Fruit fly (Drosophila melanogaster): Measurements from ENCODE around the gene Sry-beta.

Sry-beta gene

DNA sequence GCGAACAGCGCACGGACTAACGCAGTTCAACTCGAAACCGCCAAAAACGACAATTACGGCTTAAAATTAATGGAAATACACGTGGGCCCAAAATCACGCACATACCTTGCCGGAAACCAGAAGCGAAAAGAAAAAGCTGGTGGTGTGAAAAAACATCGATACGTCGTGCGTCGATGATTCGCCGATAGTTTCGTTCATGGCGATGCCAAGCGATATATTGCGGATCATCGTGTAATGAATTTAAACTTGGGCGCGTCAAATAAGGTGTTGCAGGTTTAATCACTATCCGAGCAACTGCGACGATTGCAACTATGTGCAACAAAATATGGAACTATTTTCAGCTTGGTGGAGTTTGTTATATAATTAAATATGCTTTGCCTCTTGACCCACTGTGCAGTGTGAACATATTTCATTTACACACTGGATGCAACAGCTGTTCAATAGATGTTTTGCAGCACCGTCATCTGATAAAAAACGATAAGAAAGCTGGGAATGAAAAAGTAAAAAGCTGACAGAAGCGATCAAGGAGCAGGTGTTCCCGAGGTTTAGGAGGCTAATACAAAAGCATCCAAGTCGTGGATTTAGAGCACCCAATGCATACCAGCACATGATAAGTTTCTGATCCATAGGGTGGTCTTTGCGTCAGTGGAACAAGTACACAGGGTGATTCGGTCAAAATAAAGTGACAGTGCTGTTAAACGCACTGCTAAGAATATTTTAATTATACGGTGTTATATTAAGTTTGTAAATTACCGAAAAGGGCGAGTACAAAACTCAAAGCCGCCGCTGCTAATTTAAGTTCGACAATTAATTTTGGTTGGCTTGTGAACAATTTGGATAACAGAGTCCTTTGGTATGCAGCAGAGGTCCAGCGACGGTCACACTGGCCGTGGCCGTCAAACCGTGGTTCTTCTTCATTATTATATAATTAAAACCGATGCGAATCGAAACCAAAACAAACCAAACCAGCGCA is 6.8 kb downstream of the Sry-beta start, which contains the start of the genes RpL32 and CG7943 (continued):
- peak; percentile 80 for TF ChIP-seq pfk (GFP tag; optimal IDR thresholded peaks at IDR 0.05)
- peak; percentile 96 for TF ChIP-seq CG1603 (tag; optimal IDR thresholded peaks at IDR 0.05)
- peak; percentile 94 for TF ChIP-seq vfl (GFP tag; optimal IDR thresholded peaks at IDR 0.05)
- peak; percentile 83 for TF ChIP-seq ATbp (GFP tag; optimal IDR thresholded peaks at IDR 0.05)
- peak; percentile 81 for TF ChIP-seq dati (GFP tag; IDR thresholded peaks at IDR 0.05)
- peak; percentile 52 for TF ChIP-seq exex (tag; optimal IDR thresholded peaks at IDR 0.05)
- TF ChIP-seq trem (tag; optimal IDR thresholded peaks at IDR 0.05) = peak; percentile 93
- TF ChIP-seq sens-2 (GFP tag; IDR thresholded peaks at IDR 0.05) = peak; percentile 96
- TF ChIP-seq sqz (GFP tag; optimal IDR thresholded peaks at IDR 0.05) = peak; percentile 85
- peak; percentile 83 for TF ChIP-seq CG11696 (GFP tag; IDR thresholded peaks at IDR 0.05)
- TF ChIP-seq stwl (tag; optimal IDR thresholded peaks at IDR 0.05) = peak; percentile 79
- TF ChIP-seq CG42726 (GFP tag; IDR thresholded peaks at IDR 0.05; ENCODE audit: partially characterized antibody) = peak; percentile 100
- TF ChIP-seq CG10959 (GFP tag; IDR thresholded peaks at IDR 0.05) = peak; percentile 91
- peak; percentile 75 for TF ChIP-seq gfzf (GFP tag; optimal IDR thresholded peaks at IDR 0.05)
- peak; percentile 96 for TF ChIP-seq eyg (GFP tag; optimal IDR thresholded peaks at IDR 0.05)
- TF ChIP-seq CG5953 (GFP tag; IDR thresholded peaks at IDR 0.05) = peak; percentile 92
- TF ChIP-seq zf30C (GFP tag; optimal IDR thresholded peaks at IDR 0.05) = no peak
- TF ChIP-seq CG12104 (GFP tag; optimal IDR thresholded peaks at IDR 0.05) = peak; percentile 92
- peak; percentile 95 for TF ChIP-seq CG3847 (GFP tag; IDR thresholded peaks at IDR 0.05)
- TF ChIP-seq crol (GFP tag; IDR thresholded peaks at IDR 0.05) = peak; percentile 55; the same call in 1 of the 2 replicates
- peak; percentile 81 for TF ChIP-seq CG15696 (tag; optimal IDR thresholded peaks at IDR 0.05)
- TF ChIP-seq sd (tag; optimal IDR thresholded peaks at IDR 0.05) = peak; percentile 74
- peak; percentile 66 for TF ChIP-seq CG31388 (GFP tag; optimal IDR thresholded peaks at IDR 0.05)
- peak; percentile 97 for TF ChIP-seq Dip3 (GFP tag; optimal IDR thresholded peaks at IDR 0.05)
- TF ChIP-seq CG3838 (GFP tag; optimal IDR thresholded peaks at IDR 0.05) = peak; percentile 80
- peak; percentile 100 for TF ChIP-seq CG2129 (GFP tag; IDR thresholded peaks at IDR 0.05; ENCODE audit: partially characterized antibody)
- peak; percentile 78 for TF ChIP-seq Dp (GFP tag; optimal IDR thresholded peaks at IDR 0.05)
- TF ChIP-seq Nf-YB (GFP tag; optimal IDR thresholded peaks at IDR 0.05) = peak; percentile 62
- peak; percentile 93 for TF ChIP-seq CG9817 (tag; optimal IDR thresholded peaks at IDR 0.05)
- peak; percentile 87 for TF ChIP-seq Drgx (GFP tag; IDR thresholded peaks at IDR 0.05)
- TF ChIP-seq CG7928 (GFP tag; optimal IDR thresholded peaks at IDR 0.05) = peak; percentile 77
- TF ChIP-seq yki (optimal IDR thresholded peaks at IDR 0.05) = no peak
- no peak for TF ChIP-seq CG8478 (optimal IDR thresholded peaks at IDR 0.05)
- peak; percentile 94 for TF ChIP-seq CG12659 (GFP tag; optimal IDR thresholded peaks at IDR 0.05)
- peak; percentile 95 for TF ChIP-seq Fer1 (GFP tag; optimal IDR thresholded peaks at IDR 0.05)
- TF ChIP-seq CG8388 (GFP tag; optimal IDR thresholded peaks at IDR 0.05) = peak; percentile 82
- peak; percentile 91 for TF ChIP-seq danr (GFP tag; IDR thresholded peaks at IDR 0.05)
- peak; percentile 87 for TF ChIP-seq CG11723 (GFP tag; optimal IDR thresholded peaks at IDR 0.05)
- peak; percentile 95 for TF ChIP-seq CG6272 (GFP tag; IDR thresholded peaks at IDR 0.05)
- peak; percentile 92 for TF ChIP-seq CG2678 (tag; optimal IDR thresholded peaks at IDR 0.05)
- TF ChIP-seq vvl (GFP tag; IDR thresholded peaks at IDR 0.05) = peak; percentile 97
- TF ChIP-seq odd (GFP tag; optimal IDR thresholded peaks at IDR 0.05) = peak; percentile 91
- TF ChIP-seq ranshi (GFP tag; IDR thresholded peaks at IDR 0.05) = peak; percentile 97
- peak; percentile 98 for TF ChIP-seq CG13775 (GFP tag; optimal IDR thresholded peaks at IDR 0.05)
- peak; percentile 80 for TF ChIP-seq grn (GFP tag; optimal IDR thresholded peaks at IDR 0.05)
- TF ChIP-seq ci (GFP tag; IDR thresholded peaks at IDR 0.05) = peak; percentile 97
- peak; percentile 100 for TF ChIP-seq CG34224 (GFP tag; IDR thresholded peaks at IDR 0.05; ENCODE audit: partially characterized antibody)
- TF ChIP-seq mam (GFP tag; optimal IDR thresholded peaks at IDR 0.05) = peak; percentile 99
- TF ChIP-seq slou (GFP tag; optimal IDR thresholded peaks at IDR 0.05) = peak; percentile 95

Measured in whole organism, embryonic.